Worm (Caenorhabditis elegans): ENCODE measurements around the gene clec-20.
"Not testable (repeated sequence)": the region's sequence is repeated elsewhere in the genome, so short reads cannot be mapped to it uniquely, and the experiment has no call there.

The clec-20 gene

ce11 chrII:1595137-1595536 lies at the start of gene clec-20:
clec-20 (minus strand) TSS chrII:1595237.
- no peak for TF ChIP-seq unc-62 (GFP tag; optimal IDR thresholded peaks at IDR 0.05)

- TF ChIP-seq unc-62 (GFP tag; optimal IDR thresholded peaks at IDR 0.05) = no peak
Measured at ce11 chrII:1640496-1640895, 45.5 kb upstream of the clec-20 start, which contains the start of gene srh-72. srh-72 (minus strand) TSS chrII:1640596.

- TF ChIP-seq unc-62 (GFP tag; optimal IDR thresholded peaks at IDR 0.05) = not testable (repeated sequence)
Measured at ce11 chrII:1636392-1636791, 41.4 kb upstream of the clec-20 start, which contains the start of gene srg-20. srg-20 (plus strand) TSS chrII:1636692.

- TF ChIP-seq unc-62 (GFP tag; optimal IDR thresholded peaks at IDR 0.05) = no peak
Measured at ce11 chrII:1635969-1636368, 40.9 kb upstream of the clec-20 start.

- TF ChIP-seq unc-62 (GFP tag; optimal IDR thresholded peaks at IDR 0.05) = not testable (repeated sequence)
Measured at ce11 chrII:1633490-1633889, 38.5 kb upstream of the clec-20 start, which contains the start of gene C08E3.1. C08E3.1 (plus strand) TSS chrII:1633790.

- TF ChIP-seq unc-62 (GFP tag; optimal IDR thresholded peaks at IDR 0.05) = not testable (repeated sequence)
Measured at ce11 chrII:1632216-1632615, 37.2 kb upstream of the clec-20 start, which contains the start of gene C08E3.13. C08E3.13 (minus strand) TSS chrII:1632316.

- TF ChIP-seq unc-62 (GFP tag; optimal IDR thresholded peaks at IDR 0.05) = not testable (repeated sequence)
Measured at ce11 chrII:1627783-1628182, 32.7 kb upstream of the clec-20 start, which contains the start of gene C08E3.15. C08E3.15 (minus strand) TSS chrII:1627883.

- no peak for TF ChIP-seq unc-62 (GFP tag; optimal IDR thresholded peaks at IDR 0.05)
Measured at ce11 chrII:1625666-1626065, 30.6 kb upstream of the clec-20 start, which contains the start of gene C08E3.14. C08E3.14 (plus strand) TSS chrII:1625966.

ce11 chrII:1624572-1624971 lies 29.5 kb upstream of the clec-20 start, which contains the start of gene fbxa-160:
fbxa-160 (minus strand) TSS chrII:1624672.
- no peak for TF ChIP-seq unc-62 (GFP tag; optimal IDR thresholded peaks at IDR 0.05)

ce11 chrII:1621795-1622194 lies 26.8 kb upstream of the clec-20 start:
- TF ChIP-seq unc-62 (GFP tag; optimal IDR thresholded peaks at IDR 0.05) = no peak

ce11 chrII:1621180-1621579 lies 26.1 kb upstream of the clec-20 start, which contains the start of gene fbxa-158:
fbxa-158 (minus strand) TSS chrII:1621280.
- TF ChIP-seq unc-62 (GFP tag; optimal IDR thresholded peaks at IDR 0.05) = no peak

ce11 chrII:1618948-1619347 lies 23.9 kb upstream of the clec-20 start, which contains the start of gene fbxa-166:
fbxa-166 (minus strand) TSS chrII:1619048.
- TF ChIP-seq unc-62 (GFP tag; optimal IDR thresholded peaks at IDR 0.05) = no peak

ce11 chrII:1616382-1616781 lies 21.3 kb upstream of the clec-20 start, which contains the start of gene fbxa-165:
fbxa-165 (minus strand) TSS chrII:1616482.
- no peak for TF ChIP-seq unc-62 (GFP tag; optimal IDR thresholded peaks at IDR 0.05)

ce11 chrII:1613972-1614371 lies 18.9 kb upstream of the clec-20 start, which contains the start of gene fbxa-164:
fbxa-164 (minus strand) TSS chrII:1614072.
- no peak for TF ChIP-seq unc-62 (GFP tag; optimal IDR thresholded peaks at IDR 0.05)

- no peak for TF ChIP-seq unc-62 (GFP tag; optimal IDR thresholded peaks at IDR 0.05)
Measured at ce11 chrII:1610630-1611029, 15.6 kb upstream of the clec-20 start, which contains the start of gene fbxa-163. fbxa-163 (minus strand) TSS chrII:1610730.

- no peak for TF ChIP-seq unc-62 (GFP tag; optimal IDR thresholded peaks at IDR 0.05)
Measured at ce11 chrII:1608915-1609314, 13.9 kb upstream of the clec-20 start.

- TF ChIP-seq unc-62 (GFP tag; optimal IDR thresholded peaks at IDR 0.05) = no peak
Measured at ce11 chrII:1607575-1607974, 12.5 kb upstream of the clec-20 start.
